Fruit fly (Drosophila melanogaster) whole organism, embryonic: ENCODE results near the gene Tssk.

Experiments
- CG10979 ChIP-seq: fragments of 200-800 bp; sonication (Bioruptor generic); optimal IDR thresholded peaks from 2 replicates; lab custom pipeline; 2018; ENCODE audit warnings: missing biosample characterization, mild to moderate bottlenecking, missing genetic modification characterization, moderate library complexity
- CG11247 ChIP-seq: fragments of 200-800 bp; sonication (Bioruptor generic); IDR thresholded peaks from 2 replicates; pipeline ENCODE4 v1.3.6; 2022; ENCODE audit warnings: missing biosample characterization, missing genetic modification characterization
- CG11456 ChIP-seq: fragments of 200-800 bp; sonication (Bioruptor generic); IDR thresholded peaks from 3 replicates; pipeline ENCODE4 v1.3.6; 2022; ENCODE audit warnings: missing biosample characterization, missing genetic modification characterization
- CG12071 ChIP-seq: fragments of 200-800 bp; sonication (Bioruptor generic); optimal IDR thresholded peaks from 3 replicates; lab custom pipeline; 2018; ENCODE audit warnings: missing biosample characterization, mild to moderate bottlenecking, missing genetic modification characterization
- CG12299 ChIP-seq: fragments of 200-800 bp; sonication (Bioruptor generic); optimal IDR thresholded peaks from 2 replicates; lab custom pipeline; 2018; ENCODE audit warnings: missing biosample characterization, mild to moderate bottlenecking, missing genetic modification characterization
- CG1233 ChIP-seq: fragments of 200-800 bp; sonication (Bioruptor generic); optimal IDR thresholded peaks from 4 replicates; lab custom pipeline; 2018; ENCODE audit warnings: missing biosample characterization, mild to moderate bottlenecking, missing genetic modification characterization
- CG13894 ChIP-seq: fragments of 200-800 bp; sonication (Bioruptor generic); optimal IDR thresholded peaks from 3 replicates; lab custom pipeline; 2018; ENCODE audit warnings: missing biosample characterization, mild to moderate bottlenecking, missing genetic modification characterization, moderate library complexity
- CG15696 ChIP-seq: fragments of 200-800 bp; sonication (Bioruptor generic); optimal IDR thresholded peaks from 2 replicates; lab custom pipeline; 2019; ENCODE audit warnings: missing biosample characterization, mild to moderate bottlenecking, missing genetic modification characterization, moderate library complexity
- CG16813 ChIP-seq: fragments of 200-800 bp; sonication (Bioruptor generic); IDR thresholded peaks from 3 replicates; pipeline ENCODE4 v1.3.6; 2022; ENCODE audit warnings: missing biosample characterization, missing genetic modification characterization; ENCODE audit not compliant: partially characterized antibody
- CG17912 ChIP-seq: fragments of 200-800 bp; sonication (Bioruptor generic); optimal IDR thresholded peaks from 2 replicates; lab custom pipeline; 2018; ENCODE audit warnings: missing biosample characterization, mild to moderate bottlenecking, missing genetic modification characterization
- CG30403 ChIP-seq: fragments of 200-800 bp; sonication (Bioruptor generic); optimal IDR thresholded peaks from 3 replicates; lab custom pipeline; 2016; ENCODE audit warnings: missing biosample characterization, missing genetic modification characterization
- CG3065 ChIP-seq: fragments of 200-800 bp; sonication (Bioruptor generic); optimal IDR thresholded peaks from 2 replicates; lab custom pipeline; 2016; ENCODE audit warnings: missing biosample characterization, missing genetic modification characterization
- CG31224 ChIP-seq: fragments of 200-800 bp; sonication (Bioruptor generic); IDR thresholded peaks from 2 replicates; pipeline ENCODE4 v1.3.6; 2022; ENCODE audit warnings: missing biosample characterization, missing genetic modification characterization
- CG33213 ChIP-seq: fragments of 200-800 bp; sonication (Bioruptor generic); optimal IDR thresholded peaks from 3 replicates; lab custom pipeline; 2016; ENCODE audit warnings: missing biosample characterization, missing genetic modification characterization
- CG33557 ChIP-seq: fragments of 200-800 bp; sonication (Bioruptor generic); optimal IDR thresholded peaks from 2 replicates; lab custom pipeline; 2019; ENCODE audit warnings: missing biosample characterization, mild to moderate bottlenecking, missing genetic modification characterization, moderate library complexity
- CG34376 ChIP-seq: fragments of 200-800 bp; sonication (Bioruptor generic); optimal IDR thresholded peaks from 2 replicates; lab custom pipeline; 2018; ENCODE audit warnings: missing biosample characterization, mild to moderate bottlenecking, missing genetic modification characterization
- CG4617 ChIP-seq: fragments of 200-800 bp; sonication (Bioruptor generic); optimal IDR thresholded peaks from 3 replicates; lab custom pipeline; 2016; ENCODE audit warnings: missing biosample characterization, missing genetic modification characterization, borderline replicate concordance
- CG9437 ChIP-seq: fragments of 200-800 bp; sonication (Bioruptor generic); optimal IDR thresholded peaks from 2 replicates; lab custom pipeline; 2018; ENCODE audit warnings: missing biosample characterization, mild to moderate bottlenecking, missing genetic modification characterization
- CrebB ChIP-seq: fragments of 200-800 bp; sonication (Bioruptor generic); optimal IDR thresholded peaks from 3 replicates; lab custom pipeline; 2018; ENCODE audit warnings: missing biosample characterization, mild to moderate bottlenecking, missing genetic modification characterization
- D ChIP-seq, 2 experiments: fragments of 200-800 bp in 1 of 2; fragments of >200 bp in 1 of 2; sonication (Bioruptor generic) in 1 of 2; optimal IDR thresholded peaks; 2 replicates in 1 of 2; 3 replicates in 1 of 2; lab custom pipeline; 2017; ENCODE audit warnings: mild to moderate bottlenecking in 1 of 2, missing biosample characterization in 1 of 2, missing genetic modification characterization in 1 of 2, missing genetic modification reagents in 1 of 2
- D19A ChIP-seq: fragments of 200-800 bp; optimal IDR thresholded peaks from 3 replicates; lab custom pipeline; 2019; ENCODE audit warnings: missing biosample characterization, mild to moderate bottlenecking, missing genetic modification characterization, moderate library complexity
- Dip2 ChIP-seq: fragments of 200-800 bp; sonication (Bioruptor generic); IDR thresholded peaks from 2 replicates; pipeline ENCODE4 v1.3.6; 2022; ENCODE audit warnings: missing biosample characterization, missing genetic modification characterization
- Dip3 ChIP-seq: fragments of 200-800 bp; sonication (Bioruptor generic); optimal IDR thresholded peaks from 3 replicates; lab custom pipeline; 2016; ENCODE audit warnings: missing biosample characterization, missing genetic modification characterization
- Dll ChIP-seq: fragments of 200-800 bp; sonication (Bioruptor generic); IDR thresholded peaks from 4 replicates; pipeline ENCODE4 v1.3.6; 2022; ENCODE audit warnings: missing biosample characterization, missing genetic modification characterization; ENCODE audit not compliant: partially characterized antibody
- Doc3 ChIP-seq: fragments of 200-800 bp; sonication (Bioruptor generic); IDR thresholded peaks from 3 replicates; pipeline ENCODE4 v1.3.6; 2022; ENCODE audit warnings: missing biosample characterization, missing genetic modification characterization; ENCODE audit not compliant: partially characterized antibody
- Drgx ChIP-seq: fragments of 200-800 bp; sonication (Bioruptor generic); IDR thresholded peaks from 2 replicates; pipeline ENCODE4 v1.3.6; 2022; ENCODE audit warnings: missing biosample characterization, missing genetic modification characterization
- GATAe ChIP-seq: fragments of 200-800 bp; sonication (Bioruptor generic); conservative IDR thresholded peaks from 2 replicates; pipeline ENCODE4 v1.3.6; 2022; ENCODE audit warnings: missing biosample characterization, missing genetic modification characterization
- HmgD ChIP-seq: fragments of 200-800 bp; sonication (Bioruptor generic); optimal IDR thresholded peaks from 3 replicates; lab custom pipeline; 2016; ENCODE audit warnings: missing biosample characterization, missing genetic modification characterization
- Lim3 ChIP-seq: fragments of 200-800 bp; sonication (Bioruptor generic); IDR thresholded peaks from 2 replicates; pipeline ENCODE4 v1.3.6; 2022; ENCODE audit warnings: missing biosample characterization, missing genetic modification characterization
- NC2α ChIP-seq: fragments of 200-800 bp; sonication (Bioruptor generic); optimal IDR thresholded peaks from 2 replicates; lab custom pipeline; 2016; ENCODE audit warnings: missing biosample characterization, missing genetic modification characterization
- Ssrp ChIP-seq: fragments of 200-800 bp; sonication (Bioruptor generic); optimal IDR thresholded peaks from 2 replicates; lab custom pipeline; 2018; ENCODE audit warnings: missing biosample characterization, mild to moderate bottlenecking, missing genetic modification characterization, moderate library complexity
- bbx ChIP-seq: fragments of 200-800 bp; sonication (Bioruptor generic); IDR thresholded peaks from 2 replicates; pipeline ENCODE4 v1.3.6; 2022; ENCODE audit warnings: missing biosample characterization, missing genetic modification characterization; ENCODE audit not compliant: partially characterized antibody
- crol ChIP-seq: fragments of 200-800 bp; sonication (Bioruptor generic); IDR thresholded peaks from 2 replicates; pipeline ENCODE4 v1.3.6; 2022; ENCODE audit warnings: missing biosample characterization, missing genetic modification characterization
- dimm ChIP-seq: fragments of 200-800 bp; sonication (Bioruptor generic); IDR thresholded peaks from 2 replicates; pipeline ENCODE4 v1.3.6; 2022; ENCODE audit warnings: missing biosample characterization, missing genetic modification characterization
- dpn ChIP-seq, 2 experiments: fragments of 200-800 bp; sonication (Bioruptor generic); optimal IDR thresholded peaks; 3 replicates each; lab custom pipeline; 2016; ENCODE audit warnings: missing biosample characterization in 2 of 2, missing genetic modification characterization in 2 of 2
- exex ChIP-seq: fragments of 200-800 bp; sonication (Bioruptor generic); optimal IDR thresholded peaks from 4 replicates; lab custom pipeline; 2018; ENCODE audit warnings: missing biosample characterization, mild to moderate bottlenecking, missing genetic modification characterization, moderate library complexity
- gfzf ChIP-seq: fragments of 200-800 bp; sonication (Bioruptor generic); optimal IDR thresholded peaks from 2 replicates; lab custom pipeline; 2016; ENCODE audit warnings: missing biosample characterization, mild to moderate bottlenecking, missing genetic modification characterization, moderate library complexity
- hth ChIP-seq: fragments of >200 bp; optimal IDR thresholded peaks from 2 replicates; lab custom pipeline; 2017; ENCODE audit warnings: inconsistent platforms
- ind ChIP-seq: fragments of 200-800 bp; sonication (Bioruptor generic); optimal IDR thresholded peaks from 3 replicates; lab custom pipeline; 2016; ENCODE audit warnings: missing biosample characterization, missing genetic modification characterization
- kni ChIP-seq: fragments of 200-800 bp; sonication (Bioruptor generic); optimal IDR thresholded peaks from 3 replicates; lab custom pipeline; 2017; ENCODE audit warnings: mild to moderate bottlenecking, missing biosample characterization, missing genetic modification reagents, missing genetic modification characterization
- lov ChIP-seq, 2 experiments: fragments of 200-800 bp in 1 of 2; fragments of >200 bp in 1 of 2; sonication (Bioruptor generic) in 1 of 2; IDR thresholded peaks in 1 of 2; optimal IDR thresholded peaks in 1 of 2; 2 replicates in 1 of 2; 3 replicates in 1 of 2; pipeline versions ENCODE4 v1.3.6 to Lab custom; 2017 to 2022; ENCODE audit warnings: missing biosample characterization in 1 of 2, missing genetic modification characterization in 1 of 2
- mld ChIP-seq: fragments of 200-800 bp; sonication (Bioruptor generic); IDR thresholded peaks from 3 replicates; pipeline ENCODE4 v1.3.6; 2022; ENCODE audit warnings: missing biosample characterization, missing genetic modification characterization; ENCODE audit not compliant: partially characterized antibody
- sens ChIP-seq: fragments of 200-800 bp; sonication (Bioruptor generic); peaks from one replicate; lab custom pipeline; 2016; ENCODE audit warnings: missing biosample characterization, missing genetic modification characterization
- sna ChIP-seq: fragments of 200-800 bp; sonication (Bioruptor generic); IDR thresholded peaks from 2 replicates; pipeline ENCODE4 v1.3.6; 2022; ENCODE audit warnings: missing biosample characterization, missing genetic modification characterization; ENCODE audit not compliant: partially characterized antibody
- stwl ChIP-seq: fragments of 200-800 bp; sonication (Bioruptor generic); optimal IDR thresholded peaks from 3 replicates; lab custom pipeline; 2018; ENCODE audit warnings: missing biosample characterization, mild to moderate bottlenecking, missing genetic modification characterization, moderate library complexity
- tio ChIP-seq: fragments of 200-800 bp; sonication (Bioruptor generic); optimal IDR thresholded peaks from 2 replicates; lab custom pipeline; 2017; ENCODE audit warnings: missing biosample characterization, missing genetic modification characterization, inconsistent platforms
- tll ChIP-seq, 2 experiments: fragments of 200-800 bp in 1 of 2; fragments of >200 bp in 1 of 2; sonication (Bioruptor generic) in 1 of 2; optimal IDR thresholded peaks; 2 replicates each; lab custom pipeline; 2017 to 2019; ENCODE audit warnings: missing biosample characterization in 2 of 2, missing genetic modification characterization in 2 of 2, mild to moderate bottlenecking in 1 of 2, moderate library complexity in 1 of 2

Gene Tssk

DNA sequence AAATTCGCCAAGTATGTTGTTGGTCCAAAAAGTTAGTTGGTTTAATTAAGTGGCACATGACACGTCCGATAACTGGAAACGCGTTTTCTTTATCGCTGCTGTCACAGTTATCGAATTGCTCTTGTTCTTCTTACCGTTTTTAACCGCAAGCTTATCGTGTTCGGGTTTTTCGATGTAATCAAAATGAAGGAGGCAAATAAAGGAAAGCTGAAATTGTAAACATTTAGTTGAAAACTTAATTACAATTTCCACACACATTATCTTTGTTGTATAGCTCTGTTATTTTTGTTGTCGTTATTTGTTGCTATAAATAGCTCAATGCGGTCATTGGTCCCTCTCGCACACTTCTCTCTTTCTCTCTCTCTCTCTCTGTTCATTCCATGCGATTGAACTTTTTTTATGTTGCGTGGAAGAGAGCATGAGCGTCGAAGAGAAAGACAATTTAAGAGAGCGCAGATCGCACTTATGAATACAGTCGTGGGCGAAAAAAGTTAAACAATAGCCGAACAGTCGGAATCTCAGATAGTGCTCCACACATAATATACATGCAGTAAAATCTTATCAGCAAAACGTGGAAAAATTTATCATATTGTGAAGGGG, 13.1 kb upstream of the Tssk start (continued):
- TF ChIP-seq Ssrp (no peak), CG9437 (GFP tag; lab: Kevin White, UChicago) (no peak), dpn (GFP tag; optimal IDR thresholded peaks at IDR 0.05; lab: Kevin White, UChicago) (peak; percentile 15 to 54), CG12299 (no peak), bbx (GFP tag; lab: Robert Waterston, UW) (peak; percentile 72), CrebB (tag; lab: Kevin White, UChicago) (peak; percentile 27), CG34376 (GFP tag; lab: Kevin White, UChicago) (peak; percentile 43), lov (optimal IDR thresholded peaks at IDR 0.05; lab: Kevin White, UChicago) (no peak), lov (GFP tag; IDR thresholded peaks at IDR 0.05; lab: Robert Waterston, UW) (no peak), CG33213 (GFP tag; lab: Kevin White, UChicago) (peak; percentile 8), CG11456 (GFP tag; lab: Robert Waterston, UW) (0 out of 3 replicates have a peak, but pooled peaks have one; percentile 51), CG1233 (GFP tag; lab: Kevin White, UChicago) (peak; percentile 10)

DNA sequence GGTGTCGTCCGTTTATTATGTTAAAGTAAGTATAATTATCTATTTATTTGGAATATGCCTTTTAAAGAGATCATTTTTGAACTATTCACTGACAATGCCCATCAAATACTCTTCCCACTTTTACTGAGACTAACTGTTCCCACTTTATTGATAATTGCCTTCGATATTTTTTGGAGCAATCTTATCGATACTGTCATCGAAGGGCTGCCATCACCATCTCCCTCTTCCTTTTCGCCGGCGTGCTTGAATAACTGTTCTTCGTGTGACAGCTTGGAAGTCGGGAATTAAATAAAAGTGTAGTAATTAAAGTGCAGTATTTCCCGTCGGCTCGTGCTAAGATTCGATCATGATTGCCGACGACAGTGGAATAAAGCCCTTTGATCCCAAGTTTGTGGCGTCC, 7.7 kb upstream of the Tssk start, which contains the start of gene qin:
qin (plus strand) TSS at position 274 of the 400 bp plus-strand sequence.
- TF ChIP-seq dimm (GFP tag; lab: Robert Waterston, UW), result no peak
- no peak for TF ChIP-seq Drgx (GFP tag; lab: Robert Waterston, UW)
- peak; percentile 99 for TF ChIP-seq stwl (tag; lab: Kevin White, UChicago)
- no peak for TF ChIP-seq CG4617 (GFP tag; lab: Kevin White, UChicago)
- TF ChIP-seq Dip3, result no peak
- TF ChIP-seq sna (GFP tag; lab: Robert Waterston, UW), result peak; percentile 42; the same call in 1 of the 2 replicates
- no peak for TF ChIP-seq CG3065 (GFP tag; lab: Kevin White, UChicago)
- no peak for TF ChIP-seq sens (GFP tag; lab: Kevin White, UChicago)
- no peak for TF ChIP-seq Dip2
- TF ChIP-seq D19A (tag; lab: Kevin White, UChicago), result no peak
- TF ChIP-seq ind (GFP tag; lab: Kevin White, UChicago), result no peak
- no peak for TF ChIP-seq mld (GFP tag; lab: Robert Waterston, UW)
- no peak for TF ChIP-seq tio (GFP tag; lab: Kevin White, UChicago)
- no peak for TF ChIP-seq CG13894 (tag; lab: Kevin White, UChicago)
- TF ChIP-seq Dll (GFP tag; lab: Robert Waterston, UW), result peak; percentile 60; the same call in 3 of the 4 replicates
- TF ChIP-seq hth, result no peak
- TF ChIP-seq CG10979 (tag; lab: Kevin White, UChicago), result no peak
- no peak for TF ChIP-seq CG17912 (GFP tag; lab: Kevin White, UChicago)
- TF ChIP-seq CG33557 (GFP tag; lab: Kevin White, UChicago), result no peak
- no peak for TF ChIP-seq CG31224 (GFP tag; lab: Robert Waterston, UW)
- no peak for TF ChIP-seq GATAe (GFP tag; lab: Robert Waterston, UW)
- no peak for TF ChIP-seq CG11247 (GFP tag; lab: Robert Waterston, UW)
- TF ChIP-seq Lim3 (GFP tag; lab: Robert Waterston, UW), result no peak
- no peak for TF ChIP-seq CG12071 (GFP tag; lab: Kevin White, UChicago)
- TF ChIP-seq exex (tag; lab: Kevin White, UChicago), result no peak
- TF ChIP-seq Doc3, result 0 out of 3 replicates have a peak, but pooled peaks have one; percentile 28
- TF ChIP-seq gfzf (GFP tag; lab: Kevin White, UChicago), result no peak
- TF ChIP-seq HmgD (GFP tag; lab: Kevin White, UChicago), result no peak
- no peak for TF ChIP-seq CG30403
- no peak for TF ChIP-seq CG15696 (tag; lab: Kevin White, UChicago)
- TF ChIP-seq crol (GFP tag; lab: Robert Waterston, UW), result no peak
- no peak for TF ChIP-seq tll (GFP tag; optimal IDR thresholded peaks at IDR 0.05; lab: Kevin White, UChicago)
- no peak for TF ChIP-seq kni
- TF ChIP-seq CG16813 (GFP tag; lab: Robert Waterston, UW), result peak; percentile 51; the same call in 1 of the 3 replicates
- TF ChIP-seq D (optimal IDR thresholded peaks at IDR 0.05; lab: Kevin White, UChicago), result no peak
- TF ChIP-seq D (GFP tag; optimal IDR thresholded peaks at IDR 0.05; lab: Kevin White, UChicago), result no peak
- TF ChIP-seq NC2α (GFP tag; lab: Kevin White, UChicago), result no peak
- no peak for TF ChIP-seq dpn (GFP tag; optimal IDR thresholded peaks at IDR 0.05; lab: Kevin White, UChicago)
